Fruit fly (Drosophila melanogaster) whole organism, embryonic: Measurements from ENCODE around the gene RfC4.

Source experiments
- Awh ChIP-seq: fragments of 200-800 bp; sonication (Bioruptor generic); IDR thresholded peaks from 2 replicates; pipeline ENCODE4, ENCODE4 v1.3.6; 2022; ENCODE audit warnings: missing biosample characterization, missing genetic modification characterization
- CG17359 ChIP-seq: fragments of 200-800 bp; sonication (Bioruptor generic); optimal IDR thresholded peaks from 3 replicates; lab custom pipeline; 2018; ENCODE audit warnings: missing biosample characterization, mild to moderate bottlenecking, missing genetic modification characterization, moderate library complexity
- CG2712 ChIP-seq: fragments of 200-800 bp; optimal IDR thresholded peaks from 3 replicates; lab custom pipeline; 2019; ENCODE audit warnings: missing biosample characterization, mild to moderate bottlenecking, missing genetic modification characterization, moderate library complexity
- Pdp1 ChIP-seq, 2 experiments: fragments of 200-800 bp; sonication (Bioruptor generic); optimal IDR thresholded peaks; 3 replicates each; lab custom pipeline; 2016; ENCODE audit warnings: missing biosample characterization in 2 of 2, missing genetic modification characterization in 2 of 2, mild to moderate bottlenecking in 1 of 2, moderate library complexity in 1 of 2
- jigr1 ChIP-seq: fragments of 200-800 bp; sonication (Bioruptor generic); IDR thresholded peaks from 3 replicates; pipeline ENCODE4 v1.3.6; 2022; ENCODE audit warnings: missing biosample characterization, missing genetic modification characterization
- jing ChIP-seq: fragments of 200-800 bp; sonication (Bioruptor generic); optimal IDR thresholded peaks from 2 replicates; lab custom pipeline; 2018; ENCODE audit warnings: missing biosample characterization, mild to moderate bottlenecking, missing genetic modification characterization
- lmd ChIP-seq: fragments of 200-800 bp; sonication (Bioruptor generic); IDR thresholded peaks from 2 replicates; pipeline ENCODE4 v1.3.6; 2022; ENCODE audit warnings: missing biosample characterization, missing genetic modification characterization

DNA sequence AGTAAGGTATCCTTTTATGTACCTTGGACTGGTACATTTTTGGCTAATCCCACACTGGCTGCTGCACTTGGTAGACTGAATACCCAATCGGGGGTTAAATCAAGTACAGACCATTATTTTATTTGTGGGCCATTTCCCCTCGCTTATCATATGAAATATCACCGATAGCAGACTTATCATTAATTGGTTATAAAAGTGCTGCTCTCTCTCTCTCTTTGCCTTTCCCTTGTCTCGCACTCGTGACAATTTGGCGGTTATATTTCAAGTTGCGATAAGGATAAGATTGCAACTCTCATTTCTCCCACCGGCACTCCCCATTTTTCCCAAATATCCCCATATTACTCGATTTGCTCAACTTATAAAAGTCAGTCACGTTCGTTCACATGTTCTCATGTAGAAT is 20.1 kb downstream of the RfC4 start:
- TF ChIP-seq Pdp1 (GFP tag; optimal IDR thresholded peaks at IDR 0.05; lab: Kevin White, UChicago) = no peak
- no peak for TF ChIP-seq jing (GFP tag; lab: Kevin White, UChicago)
- TF ChIP-seq Awh (GFP tag; lab: Robert Waterston, UW) = no peak
- no peak for TF ChIP-seq lmd (GFP tag; lab: Robert Waterston, UW)
- TF ChIP-seq CG2712 (tag; lab: Kevin White, UChicago) = no peak
- TF ChIP-seq jigr1 = no peak
- no peak for TF ChIP-seq CG17359 (tag; lab: Kevin White, UChicago)
